Worm (Caenorhabditis elegans): ENCODE results near the gene T06E8.2.

The T06E8.2 gene

DNA sequence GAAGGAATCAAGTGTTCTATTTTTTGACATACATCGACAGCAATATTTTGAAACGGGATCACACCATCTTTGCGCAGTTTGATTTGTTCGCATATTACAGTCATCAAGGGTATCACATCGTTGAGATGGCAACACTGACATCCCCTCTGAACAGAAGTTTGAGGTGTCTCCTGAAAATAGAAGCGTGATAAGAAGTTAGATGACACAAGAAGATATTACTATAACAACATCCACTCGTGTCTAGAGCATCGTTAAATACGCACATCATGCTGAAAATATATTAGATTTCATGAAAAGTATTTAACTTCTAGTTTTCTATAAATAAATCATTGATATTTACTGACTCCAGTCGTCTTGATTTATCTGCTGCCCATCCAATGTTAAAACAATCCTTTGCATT, 36.5 kb upstream of the T06E8.2 start (continued):
- no peak for TF ChIP-seq ceh-9 (tag; optimal IDR thresholded peaks at IDR 0.05)
- TF ChIP-seq tbx-7 (tag; optimal IDR thresholded peaks at IDR 0.05), result no peak
- TF ChIP-seq sox-4 (tag; optimal IDR thresholded peaks at IDR 0.05), result no peak
- no peak for TF ChIP-seq pha-4 (tag; optimal IDR thresholded peaks at IDR 0.05)

DNA sequence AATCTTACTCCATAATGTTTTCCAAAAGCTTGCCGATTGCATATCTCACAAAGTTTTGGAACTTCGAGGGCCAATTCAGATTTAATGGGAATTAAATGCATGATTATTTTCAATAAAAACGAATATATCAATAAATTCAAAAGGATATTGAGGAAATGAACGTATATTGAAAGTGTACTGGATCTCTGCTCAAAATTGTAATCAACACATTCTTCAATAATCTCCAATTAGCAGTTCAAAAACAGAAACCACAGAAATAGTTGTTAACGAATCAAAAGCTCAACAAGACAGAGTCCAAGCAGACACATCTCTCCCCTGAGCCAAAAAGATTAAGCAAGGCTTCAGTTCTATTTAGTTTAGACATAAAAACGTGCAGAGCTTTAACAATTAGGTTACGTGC, 34.3 kb upstream of the T06E8.2 start, which contains the start of gene nhr-192:
Gene nhr-192 (minus strand): TSS at position 101 of the 400 bp plus-strand sequence.
- no peak for TF ChIP-seq ceh-48 (tag; optimal IDR thresholded peaks at IDR 0.05)
- no peak for TF ChIP-seq ceh-19 (GFP tag; optimal IDR thresholded peaks at IDR 0.05)
- TF ChIP-seq dve-1 (tag; optimal IDR thresholded peaks at IDR 0.05), result no peak
- TF ChIP-seq pha-4 (tag; optimal IDR thresholded peaks at IDR 0.05), result no peak
- TF ChIP-seq unc-55 (GFP tag; optimal IDR thresholded peaks at IDR 0.05), result no peak

DNA sequence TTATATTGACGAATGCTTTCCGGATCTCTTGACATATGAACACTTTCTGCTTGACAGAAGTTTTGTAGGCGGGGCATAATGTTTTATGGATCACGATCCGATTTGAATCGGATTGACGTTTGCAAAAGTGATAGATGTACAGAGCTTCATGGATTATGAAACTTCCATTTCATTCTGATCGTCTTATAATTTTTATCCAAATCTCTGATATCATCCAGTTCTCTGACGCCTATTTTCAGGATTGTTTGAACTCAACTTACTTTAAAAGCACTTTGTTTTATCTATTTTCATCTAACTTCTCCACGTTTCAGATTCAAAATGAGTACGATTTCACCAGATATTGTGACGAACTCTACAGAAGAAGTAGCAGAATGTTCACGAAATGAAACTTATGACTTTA, 30.6 kb upstream of the T06E8.2 start, which contains the start of gene npr-39:
Gene npr-39 (plus strand): TSS at position 301 of the 400 bp plus-strand sequence.
- TF ChIP-seq ceh-31 (tag; optimal IDR thresholded peaks at IDR 0.05) (no peak), che-1 (tag; optimal IDR thresholded peaks at IDR 0.05) (no peak), ceh-24 (tag; optimal IDR thresholded peaks at IDR 0.05) (no peak), ttx-3 (tag; optimal IDR thresholded peaks at IDR 0.05) (no peak), ceh-19 (GFP tag; optimal IDR thresholded peaks at IDR 0.05) (no peak), pha-2 (tag; optimal IDR thresholded peaks at IDR 0.05) (no peak), unc-42 (tag; optimal IDR thresholded peaks at IDR 0.05) (no peak), ceh-18 (tag; optimal IDR thresholded peaks at IDR 0.05) (no peak), unc-86 (tag; optimal IDR thresholded peaks at IDR 0.05) (no peak), fkh-10 (GFP tag; optimal IDR thresholded peaks at IDR 0.05) (no peak), fax-1 (tag; optimal IDR thresholded peaks at IDR 0.05) (no peak)

DNA sequence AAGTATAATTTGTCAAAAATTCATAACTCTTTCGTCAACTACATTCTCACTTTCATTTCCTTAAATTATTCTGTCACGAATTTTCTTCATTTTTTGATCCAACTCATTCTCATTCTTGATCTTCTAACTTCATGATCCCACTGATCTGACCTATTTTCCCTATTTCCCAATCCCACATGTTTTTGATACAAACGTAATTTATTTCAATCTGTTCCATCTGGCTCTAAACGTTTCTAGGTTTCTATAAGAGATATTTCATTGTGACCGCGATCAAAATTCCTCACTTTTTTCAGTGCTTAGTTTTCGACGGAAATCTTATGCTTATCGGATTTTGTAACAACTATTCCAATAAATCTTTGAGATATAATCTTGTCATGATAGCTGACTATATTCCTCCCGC, 29.5 kb upstream of the T06E8.2 start:
- no peak for TF ChIP-seq unc-55 (GFP tag; optimal IDR thresholded peaks at IDR 0.05)
- TF ChIP-seq lim-6 (tag; optimal IDR thresholded peaks at IDR 0.05), result no peak
- no peak for TF ChIP-seq ceh-14 (tag; optimal IDR thresholded peaks at IDR 0.05)
- no peak for TF ChIP-seq pha-2 (tag; optimal IDR thresholded peaks at IDR 0.05)
- TF ChIP-seq hlh-13 (GFP tag; optimal IDR thresholded peaks at IDR 0.05), result no peak
- TF ChIP-seq dve-1 (tag; optimal IDR thresholded peaks at IDR 0.05), result no peak
- no peak for TF ChIP-seq ceh-6 (GFP tag; optimal IDR thresholded peaks at IDR 0.05)
- TF ChIP-seq che-1 (tag; optimal IDR thresholded peaks at IDR 0.05), result no peak
- TF ChIP-seq C08G9.2 (tag; optimal IDR thresholded peaks at IDR 0.05), result no peak
- no peak for TF ChIP-seq fax-1 (tag; optimal IDR thresholded peaks at IDR 0.05)

DNA sequence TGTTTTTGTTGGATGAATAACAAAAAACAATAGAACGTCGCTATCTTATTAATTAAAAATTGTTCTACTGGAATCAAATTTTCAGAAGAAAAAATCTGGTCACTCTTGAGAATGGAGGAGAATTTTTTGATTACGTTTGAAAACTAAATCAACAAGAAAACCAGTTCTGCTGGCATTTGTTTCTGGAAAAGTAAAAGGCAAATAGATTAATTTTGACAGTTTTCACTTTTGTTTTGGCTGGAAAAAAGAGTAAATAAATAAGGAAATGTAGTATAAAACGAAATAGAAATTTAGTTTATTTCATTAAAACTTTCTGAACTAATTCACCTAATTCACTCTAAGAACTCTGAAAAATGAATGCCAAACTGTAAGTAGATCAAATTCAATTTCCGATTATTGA, 28.0 kb upstream of the T06E8.2 start, which contains the start of gene fipr-13:
Gene fipr-13 (plus strand): TSS at position 301 of the 400 bp plus-strand sequence.
- TF ChIP-seq rnt-1 (tag; optimal IDR thresholded peaks at IDR 0.05) (no peak), ref-2 (tag; optimal IDR thresholded peaks at IDR 0.05) (no peak), pha-2 (tag; optimal IDR thresholded peaks at IDR 0.05) (no peak), ceh-48 (tag; optimal IDR thresholded peaks at IDR 0.05) (no peak), mec-3 (tag; optimal IDR thresholded peaks at IDR 0.05; ENCODE audit: borderline replicate concordance) (no peak), che-1 (tag; optimal IDR thresholded peaks at IDR 0.05) (no peak), syd-9 (tag; optimal IDR thresholded peaks at IDR 0.05) (no peak), unc-3 (GFP tag; conservative IDR thresholded peaks at IDR 0.05) (no peak), unc-3 (tag; optimal IDR thresholded peaks at IDR 0.05) (no peak), K09A11.1 (tag; optimal IDR thresholded peaks at IDR 0.05; ENCODE audit: insufficient read depth) (no peak), ceh-30 (tag; optimal IDR thresholded peaks at IDR 0.05) (no peak), ceh-6 (GFP tag; optimal IDR thresholded peaks at IDR 0.05) (no peak), ttx-3 (tag; optimal IDR thresholded peaks at IDR 0.05) (no peak), hlh-15 (tag; optimal IDR thresholded peaks at IDR 0.05) (no peak), unc-42 (tag; optimal IDR thresholded peaks at IDR 0.05) (no peak), Y22D7AL.16 (tag; optimal IDR thresholded peaks at IDR 0.05) (no peak), dmd-4 (tag; optimal IDR thresholded peaks at IDR 0.05; ENCODE audit: borderline replicate concordance) (no peak), dve-1 (tag; optimal IDR thresholded peaks at IDR 0.05) (no peak), ceh-31 (tag; optimal IDR thresholded peaks at IDR 0.05) (no peak), pros-1 (tag; optimal IDR thresholded peaks at IDR 0.05) (no peak), ets-4 (tag; optimal IDR thresholded peaks at IDR 0.05) (no peak)

All from whole organism, late embryonic.